Worm (Caenorhabditis elegans) whole organism, L1 larva: ENCODE measurements around the gene ZK652.8.

Experiments used
- lin-13 ChIP-seq: fragments of 150-350 bp; optimal IDR thresholded peaks from 2 replicates; lab custom pipeline; 2014; ENCODE audit warnings: missing biosample characterization, missing genetic modification reagents, missing genetic modification characterization
- lin-15B ChIP-seq: fragments of 150-350 bp; sonication (generic microtip); optimal IDR thresholded peaks from 3 replicates; lab custom pipeline; 2014; ENCODE audit warnings: missing biosample characterization, missing genetic modification characterization
- mab-9 ChIP-seq: fragments of 200-800 bp; sonication (Bioruptor generic); IDR thresholded peaks from 2 replicates; pipeline ENCODE4 v1.3.6; 2022; ENCODE audit warnings: missing genetic modification reagents, missing genetic modification characterization, missing compliant biosample characterization
- nhr-11 ChIP-seq: fragments of 150-350 bp; optimal IDR thresholded peaks from 2 replicates; lab custom pipeline; 2014; ENCODE audit warnings: missing biosample characterization, missing genetic modification characterization
- nhr-77 ChIP-seq: fragments of 150-350 bp; optimal IDR thresholded peaks from 2 replicates; lab custom pipeline; 2014; ENCODE audit warnings: missing biosample characterization, missing genetic modification characterization
- nhr-85 ChIP-seq: sonication (generic microtip); peaks from one replicate; lab custom pipeline; 2016; ENCODE audit warnings: missing genetic modification characterization, inconsistent platforms, missing compliant biosample characterization
- zip-4 ChIP-seq: fragments of 200-800 bp; sonication (Bioruptor generic); optimal IDR thresholded peaks from 2 replicates; lab custom pipeline; 2018; ENCODE audit warnings: mild to moderate bottlenecking, missing genetic modification characterization, moderate library complexity, missing compliant biosample characterization
- ztf-11 ChIP-seq, 2 experiments: sonication (generic microtip); optimal IDR thresholded peaks; 2 replicates each; lab custom pipeline; 2016 to 2017; ENCODE audit warnings: missing genetic modification characterization in 2 of 2, missing biosample characterization in 1 of 2, missing compliant biosample characterization in 1 of 2

ce11 chrIII:7823285-7823684, 20.2 kb downstream of the ZK652.8 start:
- TF ChIP-seq mab-9 (GFP tag; lab: Robert Waterston, UW) = no peak
- TF ChIP-seq lin-15B (tag; lab: Kevin White, UChicago) = no peak
- TF ChIP-seq nhr-85 (tag; lab: Kevin White, UChicago) = no peak
- TF ChIP-seq zip-4 (GFP tag; lab: Kevin White, UChicago) = no peak
- TF ChIP-seq nhr-11 (tag; lab: Kevin White, UChicago) = no peak
- no peak for TF ChIP-seq lin-13
- no peak for TF ChIP-seq nhr-77 (tag; lab: Kevin White, UChicago)
- no peak for TF ChIP-seq ztf-11 (tag; optimal IDR thresholded peaks at IDR 0.05; lab: Kevin White, UChicago)
